Fruit fly (Drosophila melanogaster): Measurements from ENCODE around the gene CG34299.

CG34299 gene

dm6 chr3R:30213697-30214096 lies 35.7 kb upstream of the CG34299 start, which contains the start of gene CecB:
Gene CecB (minus strand): TSS chr3R:30213797.
- TF ChIP-seq cic (GFP tag; optimal IDR thresholded peaks at IDR 0.05) (no peak), Clk (GFP tag; optimal IDR thresholded peaks at IDR 0.05) (no peak), Crg-1 (GFP tag; optimal IDR thresholded peaks at IDR 0.05) (no peak), kay (GFP tag; ENCODE audit: borderline replicate concordance) (no peak), CG12768 (GFP tag; optimal IDR thresholded peaks at IDR 0.05) (no peak), cnc (optimal IDR thresholded peaks at IDR 0.05) (no peak), CG14711 (tag; optimal IDR thresholded peaks at IDR 0.05) (no peak), CG5204 (GFP tag; optimal IDR thresholded peaks at IDR 0.05) (no peak), CG7045 (GFP tag; optimal IDR thresholded peaks at IDR 0.05) (no peak), CG1620 (GFP tag; optimal IDR thresholded peaks at IDR 0.05) (no peak), CG33017 (tag; optimal IDR thresholded peaks at IDR 0.05) (no peak), toe (GFP tag; optimal IDR thresholded peaks at IDR 0.05) (no peak), bab1 (GFP tag; optimal IDR thresholded peaks at IDR 0.05) (no peak), CG7101 (tag; optimal IDR thresholded peaks at IDR 0.05) (no peak), pad (GFP tag; optimal IDR thresholded peaks at IDR 0.05) (no peak), ovo (GFP tag; optimal IDR thresholded peaks at IDR 0.05) (no peak), Hr96 (GFP tag; optimal IDR thresholded peaks at IDR 0.05) (no peak), tj (GFP tag; optimal IDR thresholded peaks at IDR 0.05) (no peak), Mnt (GFP tag; optimal IDR thresholded peaks at IDR 0.05) (no peak), CG11617 (GFP tag; optimal IDR thresholded peaks at IDR 0.05) (no peak)

DNA sequence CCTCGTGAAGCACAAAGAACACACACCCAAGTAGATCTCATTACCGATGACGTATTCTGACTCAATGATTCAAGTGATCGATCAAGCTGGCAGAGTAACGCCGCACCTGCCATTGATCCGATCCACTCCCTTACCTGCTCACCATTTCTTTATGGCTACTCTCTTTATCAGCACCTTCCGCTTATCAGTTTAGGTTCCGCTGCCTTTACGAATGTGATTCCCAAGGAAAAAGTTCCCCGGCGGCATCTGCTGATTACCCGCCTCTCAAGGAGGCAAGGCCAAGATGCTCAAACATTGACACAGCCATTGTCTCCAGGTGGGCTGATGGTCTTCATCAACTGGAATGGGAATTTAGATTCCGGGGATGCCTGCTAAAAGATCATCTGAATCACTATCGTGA lies 34.4 kb upstream of the CG34299 start:
- TF ChIP-seq cic (GFP tag; optimal IDR thresholded peaks at IDR 0.05), result no peak
- TF ChIP-seq Mnt (GFP tag; optimal IDR thresholded peaks at IDR 0.05), result no peak
- TF ChIP-seq CG14711 (tag; optimal IDR thresholded peaks at IDR 0.05), result no peak
- no peak for TF ChIP-seq Crg-1 (GFP tag; optimal IDR thresholded peaks at IDR 0.05)

DNA sequence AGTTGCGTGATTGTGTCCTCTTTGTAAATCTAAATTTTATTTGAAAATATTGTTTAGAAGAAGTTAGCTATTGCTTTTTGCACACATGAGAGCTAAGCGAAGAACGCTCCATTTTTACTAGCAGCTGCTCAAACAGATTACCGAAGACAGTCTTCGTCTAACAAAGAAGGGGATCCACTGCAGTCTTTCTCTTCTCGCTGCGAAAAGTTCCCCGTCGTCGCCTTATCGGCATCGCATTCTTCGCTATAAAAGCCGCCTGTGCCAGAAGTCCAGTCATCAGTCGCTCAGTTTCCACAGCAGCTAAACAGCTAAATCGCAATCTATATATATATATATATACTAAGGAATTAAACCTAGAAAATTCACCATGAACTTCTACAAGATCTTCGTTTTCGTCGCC lies 33.2 kb upstream of the CG34299 start, which contains the start of gene CecC:
CecC (plus strand) TSS at position 275 of the 400 bp plus-strand sequence.
- TF ChIP-seq Crg-1 (GFP tag; optimal IDR thresholded peaks at IDR 0.05), result no peak

DNA sequence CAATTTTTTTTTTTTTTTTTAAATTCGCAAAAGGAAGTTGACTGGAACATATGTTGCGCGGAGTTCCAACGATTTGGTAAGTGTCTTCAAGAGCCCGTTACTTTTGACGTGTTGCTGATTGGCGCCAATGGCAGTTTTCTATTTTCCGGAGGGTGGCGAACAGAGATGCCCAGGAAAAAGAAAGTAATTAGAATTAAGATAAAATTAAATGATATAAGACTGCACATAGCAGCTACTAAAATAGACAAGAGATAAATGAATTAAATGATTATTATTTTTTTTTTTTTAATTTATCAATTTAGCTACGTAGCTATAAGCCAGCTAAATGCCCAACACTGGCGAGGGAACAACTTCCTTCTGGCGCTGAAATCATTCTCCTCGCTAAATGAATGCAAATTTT lies 27.1 kb upstream of the CG34299 start:
- TF ChIP-seq CG11617 (GFP tag; optimal IDR thresholded peaks at IDR 0.05), result no peak
- no peak for TF ChIP-seq Clk (GFP tag; optimal IDR thresholded peaks at IDR 0.05)
- TF ChIP-seq kay (GFP tag; ENCODE audit: borderline replicate concordance), result no peak
- TF ChIP-seq cnc (optimal IDR thresholded peaks at IDR 0.05), result no peak
- TF ChIP-seq toe (GFP tag; optimal IDR thresholded peaks at IDR 0.05), result no peak
- TF ChIP-seq cic (GFP tag; optimal IDR thresholded peaks at IDR 0.05), result no peak
- no peak for TF ChIP-seq Mnt (GFP tag; optimal IDR thresholded peaks at IDR 0.05)
- TF ChIP-seq CG7101 (tag; optimal IDR thresholded peaks at IDR 0.05), result no peak
- no peak for TF ChIP-seq bab1 (GFP tag; optimal IDR thresholded peaks at IDR 0.05)
- no peak for TF ChIP-seq CG5204 (GFP tag; optimal IDR thresholded peaks at IDR 0.05)

DNA sequence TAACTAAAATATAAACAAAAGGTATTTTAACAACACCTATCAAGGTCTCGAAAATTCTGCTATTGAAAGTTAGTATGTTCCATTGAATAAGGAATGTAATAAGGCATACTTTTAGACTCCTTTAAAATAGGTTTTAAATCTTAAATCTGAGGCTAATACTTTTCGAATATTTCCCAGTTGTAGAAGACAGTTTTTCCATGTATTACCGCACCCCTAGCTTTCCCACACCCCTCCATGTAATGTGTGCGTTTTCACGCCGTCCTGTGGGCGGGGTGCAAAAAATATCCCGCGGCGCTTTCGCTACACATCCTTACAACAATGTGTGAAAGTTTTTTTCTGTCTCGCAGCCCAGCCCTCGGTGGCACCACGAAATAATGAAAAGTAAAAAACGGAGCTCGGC lies 24.8 kb upstream of the CG34299 start:
- TF ChIP-seq CG7101 (tag; optimal IDR thresholded peaks at IDR 0.05) (no peak), cic (GFP tag; optimal IDR thresholded peaks at IDR 0.05) (no peak), CG33017 (tag; optimal IDR thresholded peaks at IDR 0.05) (no peak), cnc (optimal IDR thresholded peaks at IDR 0.05) (no peak), Mnt (GFP tag; optimal IDR thresholded peaks at IDR 0.05) (no peak), pad (GFP tag; optimal IDR thresholded peaks at IDR 0.05) (no peak), CG1620 (GFP tag; optimal IDR thresholded peaks at IDR 0.05) (no peak), toe (GFP tag; optimal IDR thresholded peaks at IDR 0.05) (no peak), Hr96 (GFP tag; optimal IDR thresholded peaks at IDR 0.05) (no peak), ovo (GFP tag; optimal IDR thresholded peaks at IDR 0.05) (no peak)

- no peak for TF ChIP-seq CG11617 (GFP tag; optimal IDR thresholded peaks at IDR 0.05)
- no peak for TF ChIP-seq tj (GFP tag; optimal IDR thresholded peaks at IDR 0.05)
- TF ChIP-seq cnc (optimal IDR thresholded peaks at IDR 0.05), result no peak
- no peak for TF ChIP-seq CG7045 (GFP tag; optimal IDR thresholded peaks at IDR 0.05)
- TF ChIP-seq bab1 (GFP tag; optimal IDR thresholded peaks at IDR 0.05), result no peak
- TF ChIP-seq ovo (GFP tag; optimal IDR thresholded peaks at IDR 0.05), result no peak
- no peak for TF ChIP-seq Clk (GFP tag; optimal IDR thresholded peaks at IDR 0.05)
- no peak for TF ChIP-seq Crg-1 (GFP tag; optimal IDR thresholded peaks at IDR 0.05)
- TF ChIP-seq Mnt (GFP tag; optimal IDR thresholded peaks at IDR 0.05), result no peak
- no peak for TF ChIP-seq CG5204 (GFP tag; optimal IDR thresholded peaks at IDR 0.05)
- no peak for TF ChIP-seq toe (GFP tag; optimal IDR thresholded peaks at IDR 0.05)
- TF ChIP-seq cic (GFP tag; optimal IDR thresholded peaks at IDR 0.05), result no peak
- no peak for TF ChIP-seq pad (GFP tag; optimal IDR thresholded peaks at IDR 0.05)
- no peak for TF ChIP-seq CG14711 (tag; optimal IDR thresholded peaks at IDR 0.05)
- no peak for TF ChIP-seq Hr96 (GFP tag; optimal IDR thresholded peaks at IDR 0.05)
- no peak for TF ChIP-seq CG7101 (tag; optimal IDR thresholded peaks at IDR 0.05)
- no peak for TF ChIP-seq CG33017 (tag; optimal IDR thresholded peaks at IDR 0.05)
These were observed 14.1 kb upstream of the CG34299 start for dm6 chr3R:30235253-30235652.

DNA sequence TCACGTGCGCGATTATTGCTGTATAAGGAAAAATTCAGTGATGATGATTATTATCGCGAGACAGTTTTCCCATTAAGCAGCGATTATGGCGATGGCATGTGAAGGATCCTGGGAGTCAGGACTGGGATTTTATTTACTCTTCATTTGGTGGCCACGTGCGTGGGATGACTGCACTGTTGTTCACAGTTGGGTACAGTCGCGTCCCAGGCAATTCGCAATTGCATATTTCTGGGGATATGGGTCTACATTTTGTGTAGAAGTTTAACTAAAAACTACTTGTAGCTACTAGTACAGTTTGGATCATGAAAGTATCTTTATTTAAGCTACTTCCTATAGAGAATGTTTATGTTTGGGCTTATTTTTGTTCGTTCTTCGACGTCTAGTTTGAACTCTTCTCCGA lies 12.4 kb upstream of the CG34299 start:
- TF ChIP-seq kay (GFP tag; ENCODE audit: borderline replicate concordance), result no peak

- TF ChIP-seq kay (GFP tag; ENCODE audit: borderline replicate concordance), result no peak
- TF ChIP-seq CG14711 (tag; optimal IDR thresholded peaks at IDR 0.05), result no peak
- TF ChIP-seq CG33017 (tag; optimal IDR thresholded peaks at IDR 0.05), result no peak
- TF ChIP-seq CG7101 (tag; optimal IDR thresholded peaks at IDR 0.05), result no peak
- TF ChIP-seq Crg-1 (GFP tag; optimal IDR thresholded peaks at IDR 0.05), result no peak
- no peak for TF ChIP-seq CG5204 (GFP tag; optimal IDR thresholded peaks at IDR 0.05)
- TF ChIP-seq Clk (GFP tag; optimal IDR thresholded peaks at IDR 0.05), result no peak
- no peak for TF ChIP-seq CG12768 (GFP tag; optimal IDR thresholded peaks at IDR 0.05)
- no peak for TF ChIP-seq toe (GFP tag; optimal IDR thresholded peaks at IDR 0.05)
- TF ChIP-seq Mnt (GFP tag; optimal IDR thresholded peaks at IDR 0.05), result no peak
- no peak for TF ChIP-seq cic (GFP tag; optimal IDR thresholded peaks at IDR 0.05)
- no peak for TF ChIP-seq bab1 (GFP tag; optimal IDR thresholded peaks at IDR 0.05)
- TF ChIP-seq CG11617 (GFP tag; optimal IDR thresholded peaks at IDR 0.05), result no peak
- no peak for TF ChIP-seq ovo (GFP tag; optimal IDR thresholded peaks at IDR 0.05)
These were observed 11.7 kb upstream of the CG34299 start, which contains the start of gene CG43448 for dm6 chr3R:30237634-30238033. Gene CG43448 (minus strand): TSS chr3R:30237734.
